Worm (Caenorhabditis elegans): Measurements from ENCODE around the gene msi-1.

Gene msi-1

DNA sequence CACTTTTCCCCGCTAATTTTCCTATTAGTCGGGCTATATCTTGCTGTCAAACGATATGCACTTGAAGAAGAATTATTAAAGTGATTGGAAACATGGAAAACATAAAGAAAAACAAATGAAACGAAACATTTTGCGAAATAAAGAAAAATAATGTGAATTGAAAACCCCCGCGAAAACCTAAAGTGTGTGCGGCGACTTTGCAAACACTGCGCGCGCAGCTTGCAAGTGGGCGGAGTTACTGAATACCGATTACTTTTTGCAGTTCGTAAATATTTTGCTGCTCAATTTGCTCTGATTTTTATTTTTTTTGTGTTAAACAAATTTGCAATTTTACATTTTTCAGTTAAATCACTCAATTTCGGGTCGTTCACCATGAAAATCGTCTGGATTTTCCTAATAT, 59.6 kb downstream of the msi-1 start, which contains the start of gene ccdc-47:
TSS of gene ccdc-47 (plus strand) at position 344 of the 400 bp plus-strand sequence.
- TF ChIP-seq lin-13 (tag; optimal IDR thresholded peaks at IDR 0.05) = peak; percentile 62
- TF ChIP-seq mep-1 (tag; optimal IDR thresholded peaks at IDR 0.05) = peak; percentile 55
- TF ChIP-seq ham-2 (GFP tag; optimal IDR thresholded peaks at IDR 0.05) = peak; percentile 71
- TF ChIP-seq nhr-2 (tag; optimal IDR thresholded peaks at IDR 0.05) = no peak
- TF ChIP-seq drap-1 (GFP tag; optimal IDR thresholded peaks at IDR 0.05) = peak; percentile 89
- TF ChIP-seq bed-3 (GFP tag; optimal IDR thresholded peaks at IDR 0.05) = peak; percentile 48
- peak; percentile 85 for TF ChIP-seq cnd-1 (tag; optimal IDR thresholded peaks at IDR 0.05)
- TF ChIP-seq hlh-1 (tag; optimal IDR thresholded peaks at IDR 0.05) = peak; percentile 84
- peak; percentile 83 for TF ChIP-seq ceh-43 (GFP tag; optimal IDR thresholded peaks at IDR 0.05)
- peak; percentile 44 for TF ChIP-seq unc-39 (tag; optimal IDR thresholded peaks at IDR 0.05)
- TF ChIP-seq M03D4.4 (tag; optimal IDR thresholded peaks at IDR 0.05) = peak; percentile 83
- TF ChIP-seq blmp-1 (tag; optimal IDR thresholded peaks at IDR 0.05) = peak; percentile 62
- TF ChIP-seq zip-8 (tag; optimal IDR thresholded peaks at IDR 0.05) = no peak
- peak; percentile 71 for TF ChIP-seq lin-32 (GFP tag; optimal IDR thresholded peaks at IDR 0.05)
- peak; percentile 63 for TF ChIP-seq tbx-8 (GFP tag; optimal IDR thresholded peaks at IDR 0.05)
- peak; percentile 70 for TF ChIP-seq flh-1 (GFP tag; optimal IDR thresholded peaks at IDR 0.05)
- peak; percentile 64 for TF ChIP-seq sem-2 (GFP tag; optimal IDR thresholded peaks at IDR 0.05)
- peak; percentile 68 for TF ChIP-seq mab-5 (tag; optimal IDR thresholded peaks at IDR 0.05)
- TF ChIP-seq sptf-1 (tag; optimal IDR thresholded peaks at IDR 0.05) = peak; percentile 94
- no peak for TF ChIP-seq snpc-4 (tag; optimal IDR thresholded peaks at IDR 0.05)
- peak; percentile 84 for TF ChIP-seq nhr-76 (tag; optimal IDR thresholded peaks at IDR 0.05)
- peak; percentile 44 for TF ChIP-seq ces-1 (GFP tag; optimal IDR thresholded peaks at IDR 0.05)
- peak; percentile 65 for TF ChIP-seq lsy-2 (tag; optimal IDR thresholded peaks at IDR 0.05)
- peak; percentile 90 for TF ChIP-seq ztf-11 (tag; optimal IDR thresholded peaks at IDR 0.05)
- peak; percentile 42 for TF ChIP-seq ceh-39 (tag; optimal IDR thresholded peaks at IDR 0.05)
- peak; percentile 62 for TF ChIP-seq elt-3 (tag; optimal IDR thresholded peaks at IDR 0.05)
- peak; percentile 41 for TF ChIP-seq nhr-28 (tag; optimal IDR thresholded peaks at IDR 0.05)
- peak; percentile 93 for TF ChIP-seq mls-2 (tag; optimal IDR thresholded peaks at IDR 0.05)
- TF ChIP-seq nhr-237 (tag; optimal IDR thresholded peaks at IDR 0.05) = peak; percentile 72
- TF ChIP-seq unc-62 (GFP tag; optimal IDR thresholded peaks at IDR 0.05) = no peak
- TF ChIP-seq unc-120 (tag; optimal IDR thresholded peaks at IDR 0.05; ENCODE audit: poor library complexity, severe bottlenecking) = peak; percentile 61
- peak; percentile 27 for TF ChIP-seq elt-1 (tag; optimal IDR thresholded peaks at IDR 0.05; ENCODE audit: borderline replicate concordance, insufficient read depth)
- peak; percentile 74 for TF ChIP-seq ceh-83 (GFP tag; optimal IDR thresholded peaks at IDR 0.05)
- no peak for TF ChIP-seq nhr-12 (tag; optimal IDR thresholded peaks at IDR 0.05)
- peak; percentile 71 for TF ChIP-seq pha-4 (tag; optimal IDR thresholded peaks at IDR 0.05)

DNA sequence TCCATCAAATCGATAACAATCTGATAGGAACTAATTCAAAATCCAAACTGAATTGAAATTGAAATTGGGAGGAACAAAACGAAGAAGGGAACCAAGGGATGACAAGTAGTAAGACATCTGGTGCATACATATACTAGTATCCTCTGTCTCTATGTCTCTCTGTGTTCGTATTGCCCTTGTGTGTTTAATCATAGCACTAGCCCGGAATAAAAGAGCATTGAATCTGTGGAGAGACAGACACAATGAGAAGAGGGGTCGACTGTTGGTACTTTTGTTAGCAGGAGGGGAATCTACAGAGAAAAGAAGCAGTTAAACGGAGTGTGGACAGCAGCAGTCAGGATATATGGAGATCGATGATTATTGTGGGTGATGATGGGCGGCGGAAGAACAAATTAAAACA, 60.5 kb downstream of the msi-1 start:
- TF ChIP-seq nhr-2 (tag; optimal IDR thresholded peaks at IDR 0.05) (peak; percentile 4), nhr-28 (tag; optimal IDR thresholded peaks at IDR 0.05) (no peak), sptf-1 (tag; optimal IDR thresholded peaks at IDR 0.05) (no peak), unc-39 (tag; optimal IDR thresholded peaks at IDR 0.05) (no peak), M03D4.4 (tag; optimal IDR thresholded peaks at IDR 0.05) (no peak), ham-2 (GFP tag; optimal IDR thresholded peaks at IDR 0.05) (peak; percentile 88), unc-62 (GFP tag; optimal IDR thresholded peaks at IDR 0.05) (peak; percentile 53), bed-3 (GFP tag; optimal IDR thresholded peaks at IDR 0.05) (no peak), pha-4 (tag; optimal IDR thresholded peaks at IDR 0.05) (peak; percentile 4), blmp-1 (tag; optimal IDR thresholded peaks at IDR 0.05) (no peak), ztf-11 (tag; optimal IDR thresholded peaks at IDR 0.05) (peak; percentile 24), drap-1 (GFP tag; optimal IDR thresholded peaks at IDR 0.05) (no peak), ceh-83 (GFP tag; optimal IDR thresholded peaks at IDR 0.05) (no peak), ces-1 (GFP tag; optimal IDR thresholded peaks at IDR 0.05) (peak; percentile 37), lsy-2 (tag; optimal IDR thresholded peaks at IDR 0.05) (no peak), nhr-76 (tag; optimal IDR thresholded peaks at IDR 0.05) (no peak), nhr-12 (tag; optimal IDR thresholded peaks at IDR 0.05) (no peak), hlh-1 (tag; optimal IDR thresholded peaks at IDR 0.05) (peak; percentile 79), mep-1 (tag; optimal IDR thresholded peaks at IDR 0.05) (peak; percentile 15), elt-1 (tag; optimal IDR thresholded peaks at IDR 0.05; ENCODE audit: borderline replicate concordance, insufficient read depth) (no peak), tbx-8 (GFP tag; optimal IDR thresholded peaks at IDR 0.05) (no peak), unc-120 (tag; optimal IDR thresholded peaks at IDR 0.05; ENCODE audit: poor library complexity, severe bottlenecking) (peak; percentile 30), lin-32 (GFP tag; optimal IDR thresholded peaks at IDR 0.05) (no peak), cnd-1 (tag; optimal IDR thresholded peaks at IDR 0.05) (peak; percentile 12), lin-13 (tag; optimal IDR thresholded peaks at IDR 0.05) (no peak)

DNA sequence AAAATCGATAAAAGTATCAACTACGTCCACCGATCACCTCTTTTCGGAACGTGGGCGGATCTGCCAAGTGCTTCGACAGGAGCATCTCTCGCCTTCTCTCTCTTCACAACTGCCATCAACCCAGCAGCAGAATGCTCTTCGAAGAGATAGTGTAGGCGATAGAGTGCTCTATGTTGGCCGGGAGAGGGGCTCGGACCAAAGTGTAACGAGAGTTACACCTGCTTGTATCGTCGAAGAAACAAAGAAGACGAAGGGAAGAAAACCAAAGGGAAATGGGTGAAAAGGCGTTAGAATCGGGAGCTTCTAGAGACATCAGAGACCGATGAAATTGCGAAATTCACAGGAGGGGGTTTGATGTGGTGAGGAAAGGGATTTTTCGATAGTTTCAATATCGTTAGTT, 61.4 kb downstream of the msi-1 start:
- no peak for TF ChIP-seq drap-1 (GFP tag; optimal IDR thresholded peaks at IDR 0.05)
- no peak for TF ChIP-seq ceh-83 (GFP tag; optimal IDR thresholded peaks at IDR 0.05)
- no peak for TF ChIP-seq nhr-12 (tag; optimal IDR thresholded peaks at IDR 0.05)
- peak; percentile 11 for TF ChIP-seq cnd-1 (tag; optimal IDR thresholded peaks at IDR 0.05)
- peak; percentile 82 for TF ChIP-seq unc-120 (tag; optimal IDR thresholded peaks at IDR 0.05; ENCODE audit: poor library complexity, severe bottlenecking)
- TF ChIP-seq hlh-1 (tag; optimal IDR thresholded peaks at IDR 0.05) = peak; percentile 95
- no peak for TF ChIP-seq ceh-43 (GFP tag; optimal IDR thresholded peaks at IDR 0.05)
- TF ChIP-seq unc-62 (GFP tag; optimal IDR thresholded peaks at IDR 0.05) = peak; percentile 50
- no peak for TF ChIP-seq mab-5 (tag; optimal IDR thresholded peaks at IDR 0.05)
- no peak for TF ChIP-seq ces-1 (GFP tag; optimal IDR thresholded peaks at IDR 0.05)
- no peak for TF ChIP-seq nhr-237 (tag; optimal IDR thresholded peaks at IDR 0.05)

Measured in whole organism, mixed stage, embryonic.